Fruit fly (Drosophila melanogaster): Measurements from ENCODE around the gene CG5478.

DNA sequence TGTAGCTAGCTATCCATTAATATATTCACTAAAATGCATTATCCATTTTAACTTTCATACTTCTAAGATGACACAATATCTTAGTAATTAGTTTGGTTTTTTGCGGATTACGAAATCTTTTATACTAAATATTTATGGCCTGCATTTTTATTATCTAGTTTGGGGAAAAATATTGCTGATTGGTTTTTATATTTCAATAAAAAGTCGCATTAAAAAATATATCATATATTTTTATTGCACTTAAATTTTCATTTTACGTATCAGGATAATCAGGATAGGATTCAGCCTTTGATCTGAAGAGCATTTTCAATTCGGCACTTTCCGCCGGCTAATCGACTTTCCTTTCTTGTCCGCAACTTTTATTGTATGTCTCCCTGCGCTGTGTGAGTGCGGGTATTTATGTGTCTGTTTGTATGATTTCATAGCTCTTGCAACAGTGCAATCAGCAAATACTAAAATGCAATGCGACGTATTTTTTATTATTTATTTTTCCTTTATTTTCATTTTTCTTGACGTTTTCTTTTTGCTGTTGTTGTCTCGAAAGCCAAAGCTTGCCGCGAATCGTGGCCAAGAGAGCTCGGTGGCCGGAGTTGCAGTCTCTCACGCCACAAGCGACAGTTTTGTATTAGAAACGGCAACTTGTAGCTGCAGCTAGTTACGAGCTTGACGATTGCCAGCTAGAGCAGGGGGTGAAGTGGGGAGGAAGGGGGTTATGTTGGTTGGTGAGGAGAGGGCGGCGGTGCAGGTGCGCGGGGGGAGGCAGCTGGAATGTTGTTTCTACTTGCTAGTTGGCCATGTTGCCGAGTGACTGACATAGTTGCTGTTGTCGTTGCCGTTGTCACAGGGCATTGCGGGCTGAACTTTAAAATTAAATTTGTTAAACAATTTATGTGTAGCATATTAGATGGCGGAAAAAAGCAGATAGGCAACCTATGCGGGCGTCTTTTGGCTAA is 10.6 kb downstream of the CG5478 start:
- no peak for TF ChIP-seq CG12768 (GFP tag; optimal IDR thresholded peaks at IDR 0.05)
- no peak for TF ChIP-seq CG5204 (GFP tag; optimal IDR thresholded peaks at IDR 0.05)
- no peak for TF ChIP-seq Mnt (GFP tag; optimal IDR thresholded peaks at IDR 0.05)
- TF ChIP-seq CG14711 (tag; optimal IDR thresholded peaks at IDR 0.05), result no peak
